Fruit fly (Drosophila melanogaster) whole organism, prepupa: ENCODE measurements around the gene Roc1a.
A peak's percentile ranks its signal among the peaks of the same experiment; 100 is the strongest.

ENCODE experiments used
- Blimp-1 ChIP-seq: fragments of 200-800 bp; sonication (Bioruptor generic); optimal IDR thresholded peaks from 3 replicates; lab custom pipeline; 2017; ENCODE audit warnings: missing biosample characterization, missing genetic modification characterization, mild to moderate bottlenecking, moderate library complexity, missing genetic modification reagents
- CG10631 ChIP-seq: fragments of 200-800 bp; sonication (Bioruptor generic); optimal IDR thresholded peaks from 2 replicates; lab custom pipeline; 2016; ENCODE audit warnings: missing biosample characterization, missing genetic modification characterization
- CG10669 ChIP-seq: fragments of 200-800 bp; sonication (Bioruptor generic); optimal IDR thresholded peaks from 3 replicates; lab custom pipeline; 2018; ENCODE audit warnings: missing biosample characterization, mild to moderate bottlenecking, missing genetic modification characterization, moderate library complexity
- CG11762 ChIP-seq: fragments of 200-800 bp; sonication (Bioruptor generic); optimal IDR thresholded peaks from 3 replicates; lab custom pipeline; 2016; ENCODE audit warnings: missing biosample characterization, missing genetic modification characterization; ENCODE audit not compliant: insufficient read depth
- CG11902 ChIP-seq: fragments of 200-800 bp; sonication (Bioruptor generic); optimal IDR thresholded peaks from 3 replicates; lab custom pipeline; 2016; ENCODE audit warnings: missing biosample characterization, missing genetic modification characterization
- CG15336 ChIP-seq: fragments of 200-800 bp; sonication (Bioruptor generic); IDR thresholded peaks from 2 replicates; pipeline ENCODE4 v1.3.6; 2022; ENCODE audit warnings: missing biosample characterization, missing genetic modification characterization
- CG16779 ChIP-seq: fragments of 200-800 bp; sonication (Bioruptor generic); optimal IDR thresholded peaks from 3 replicates; lab custom pipeline; 2017; ENCODE audit warnings: missing biosample characterization, mild to moderate bottlenecking, missing genetic modification characterization
- CG3032 ChIP-seq: fragments of 200-800 bp; optimal IDR thresholded peaks from 2 replicates; lab custom pipeline; 2019; ENCODE audit warnings: missing biosample characterization, mild to moderate bottlenecking, missing genetic modification characterization, moderate library complexity
- CG31627 ChIP-seq: fragments of 200-800 bp; sonication (Bioruptor generic); optimal IDR thresholded peaks from 3 replicates; lab custom pipeline; 2016; ENCODE audit warnings: missing biosample characterization, missing genetic modification characterization
- CG32006 ChIP-seq: fragments of 200-800 bp; sonication (Bioruptor generic); optimal IDR thresholded peaks from 3 replicates; lab custom pipeline; 2017; ENCODE audit warnings: missing biosample characterization, mild to moderate bottlenecking, missing genetic modification characterization
- CG34406 ChIP-seq: fragments of 200-800 bp; sonication (Bioruptor generic); optimal IDR thresholded peaks from 3 replicates; lab custom pipeline; 2016; ENCODE audit warnings: missing biosample characterization, missing genetic modification characterization
- CG3919 ChIP-seq: fragments of 200-800 bp; sonication (Bioruptor generic); optimal IDR thresholded peaks from 3 replicates; lab custom pipeline; 2016; ENCODE audit warnings: missing biosample characterization, missing genetic modification characterization
- CG4318 ChIP-seq: fragments of 200-800 bp; sonication (Bioruptor generic); optimal IDR thresholded peaks from 3 replicates; lab custom pipeline; 2017; ENCODE audit warnings: missing biosample characterization, mild to moderate bottlenecking, missing genetic modification characterization
- CG6163 ChIP-seq: fragments of 200-800 bp; sonication (Bioruptor generic); IDR thresholded peaks from 3 replicates; pipeline ENCODE4 v1.3.6; 2022; ENCODE audit warnings: missing biosample characterization, missing genetic modification characterization
- CG6276 ChIP-seq: fragments of 200-800 bp; sonication (Bioruptor generic); optimal IDR thresholded peaks from 2 replicates; lab custom pipeline; 2017; ENCODE audit warnings: missing biosample characterization, mild to moderate bottlenecking, missing genetic modification characterization
- CG6792 ChIP-seq: fragments of 200-800 bp; sonication (Bioruptor generic); optimal IDR thresholded peaks from 3 replicates; lab custom pipeline; 2016; ENCODE audit warnings: missing biosample characterization, missing genetic modification characterization
- CG6854 ChIP-seq: fragments of 200-800 bp; sonication (Bioruptor generic); optimal IDR thresholded peaks from 2 replicates; lab custom pipeline; 2017; ENCODE audit warnings: missing biosample characterization, mild to moderate bottlenecking, missing genetic modification characterization
- CG7368 ChIP-seq: fragments of 200-800 bp; sonication (Bioruptor generic); optimal IDR thresholded peaks from 3 replicates; lab custom pipeline; 2016; ENCODE audit warnings: missing biosample characterization, missing genetic modification characterization
- CG8632 ChIP-seq: fragments of 200-800 bp; sonication (Bioruptor generic); optimal IDR thresholded peaks from 3 replicates; lab custom pipeline; 2016; ENCODE audit warnings: missing biosample characterization, missing genetic modification characterization
- CG9139 ChIP-seq: fragments of 200-800 bp; sonication (Bioruptor generic); optimal IDR thresholded peaks from 3 replicates; lab custom pipeline; 2017; ENCODE audit warnings: missing biosample characterization, mild to moderate bottlenecking, missing genetic modification characterization
- Eip75B ChIP-seq: fragments of 200-800 bp; sonication (Bioruptor generic); optimal IDR thresholded peaks from 3 replicates; lab custom pipeline; 2016; ENCODE audit warnings: missing biosample characterization, missing genetic modification characterization
- Eip78C ChIP-seq: fragments of 200-800 bp; sonication (Bioruptor generic); peaks from one replicate; lab custom pipeline; 2016; ENCODE audit warnings: missing biosample characterization, missing genetic modification characterization
- Eip93F ChIP-seq: fragments of 200-800 bp; sonication (Bioruptor generic); optimal IDR thresholded peaks from 2 replicates; lab custom pipeline; 2016; ENCODE audit warnings: missing biosample characterization, mild to moderate bottlenecking, missing genetic modification characterization
- Hr38 ChIP-seq: sonication (Bioruptor generic); optimal IDR thresholded peaks from 2 replicates; lab custom pipeline; 2016; ENCODE audit warnings: missing biosample characterization, missing genetic modification characterization
- Hr39 ChIP-seq: fragments of 200-800 bp; sonication (Bioruptor generic); optimal IDR thresholded peaks from 2 replicates; lab custom pipeline; 2016; ENCODE audit warnings: missing biosample characterization, missing genetic modification characterization
- Hr4 ChIP-seq: fragments of 200-800 bp; sonication (Bioruptor generic); optimal IDR thresholded peaks from 3 replicates; lab custom pipeline; 2016; ENCODE audit warnings: missing biosample characterization, missing genetic modification characterization
- Lpt ChIP-seq: fragments of 200-800 bp; sonication (Bioruptor generic); optimal IDR thresholded peaks from 3 replicates; lab custom pipeline; 2016; ENCODE audit warnings: missing biosample characterization, missing genetic modification characterization
- Met ChIP-seq: fragments of 200-800 bp; sonication (Bioruptor generic); optimal IDR thresholded peaks from 3 replicates; lab custom pipeline; 2016; ENCODE audit warnings: missing biosample characterization, missing genetic modification characterization
- OdsH ChIP-seq: fragments of 200-800 bp; sonication (Bioruptor generic); optimal IDR thresholded peaks from 3 replicates; lab custom pipeline; 2016; ENCODE audit warnings: missing biosample characterization, missing genetic modification characterization
- Smox ChIP-seq: fragments of 200-800 bp; sonication (Bioruptor generic); optimal IDR thresholded peaks from 3 replicates; lab custom pipeline; 2016; ENCODE audit warnings: missing biosample characterization, missing genetic modification characterization
- Sox102F ChIP-seq: fragments of 200-800 bp; sonication (Bioruptor generic); optimal IDR thresholded peaks from 2 replicates; lab custom pipeline; 2016; ENCODE audit warnings: missing biosample characterization, mild to moderate bottlenecking, missing genetic modification characterization
- Sox14 ChIP-seq: fragments of 200-800 bp; sonication (Bioruptor generic); optimal IDR thresholded peaks from 3 replicates; lab custom pipeline; 2016; ENCODE audit warnings: missing biosample characterization, missing genetic modification characterization
- Sox15 ChIP-seq: fragments of 200-800 bp; sonication (Bioruptor generic); optimal IDR thresholded peaks from 3 replicates; lab custom pipeline; 2016; ENCODE audit warnings: missing biosample characterization, missing genetic modification characterization
- acj6 ChIP-seq: fragments of 200-800 bp; sonication (Bioruptor generic); optimal IDR thresholded peaks from 3 replicates; lab custom pipeline; 2016; ENCODE audit warnings: missing biosample characterization, missing genetic modification characterization
- dsx ChIP-seq: fragments of 200-800 bp; optimal IDR thresholded peaks from 3 replicates; lab custom pipeline; 2019; ENCODE audit warnings: missing biosample characterization, mild to moderate bottlenecking, missing genetic modification characterization, moderate library complexity; ENCODE audit not compliant: poor library complexity, severe bottlenecking
- esn ChIP-seq: fragments of 200-800 bp; sonication (Bioruptor generic); optimal IDR thresholded peaks from 2 replicates; lab custom pipeline; 2016; ENCODE audit warnings: missing biosample characterization, mild to moderate bottlenecking, missing genetic modification characterization, moderate library complexity
- fd59A ChIP-seq: fragments of 200-800 bp; sonication (Bioruptor generic); optimal IDR thresholded peaks from 2 replicates; lab custom pipeline; 2017; ENCODE audit warnings: missing biosample characterization, mild to moderate bottlenecking, missing genetic modification characterization, missing genetic modification reagents
- fd85E ChIP-seq: fragments of 200-800 bp; sonication (Bioruptor generic); optimal IDR thresholded peaks from 3 replicates; lab custom pipeline; 2016; ENCODE audit warnings: missing biosample characterization, missing genetic modification characterization
- fkh ChIP-seq: fragments of 200-800 bp; sonication (Bioruptor generic); optimal IDR thresholded peaks from 3 replicates; lab custom pipeline; 2017; ENCODE audit warnings: missing biosample characterization, mild to moderate bottlenecking, missing genetic modification characterization, moderate library complexity
- lz ChIP-seq: fragments of 200-800 bp; sonication (Bioruptor generic); optimal IDR thresholded peaks from 3 replicates; lab custom pipeline; 2016; ENCODE audit warnings: missing biosample characterization, missing genetic modification characterization
- net ChIP-seq: fragments of 200-800 bp; sonication (Bioruptor generic); optimal IDR thresholded peaks from 3 replicates; lab custom pipeline; 2016; ENCODE audit warnings: missing biosample characterization, missing genetic modification characterization
- pdm3 ChIP-seq: fragments of 200-800 bp; sonication (Bioruptor generic); optimal IDR thresholded peaks from 3 replicates; lab custom pipeline; 2016; ENCODE audit warnings: missing biosample characterization, missing genetic modification characterization
- salr ChIP-seq, 2 experiments: fragments of 200-800 bp; sonication (Bioruptor generic); optimal IDR thresholded peaks; 3 replicates each; lab custom pipeline; 2016 to 2018; ENCODE audit warnings: missing biosample characterization in 2 of 2, missing genetic modification characterization in 2 of 2, mild to moderate bottlenecking in 1 of 2
- spab ChIP-seq: fragments of 200-800 bp; sonication (Bioruptor generic); optimal IDR thresholded peaks from 2 replicates; lab custom pipeline; 2017; ENCODE audit warnings: missing biosample characterization, mild to moderate bottlenecking, missing genetic modification characterization, missing genetic modification reagents
- svp ChIP-seq: fragments of 200-800 bp; sonication (Bioruptor generic); peaks from one replicate; lab custom pipeline; 2016; ENCODE audit warnings: missing biosample characterization, missing genetic modification characterization
- topi ChIP-seq: fragments of 200-800 bp; sonication (Bioruptor generic); optimal IDR thresholded peaks from 3 replicates; lab custom pipeline; 2016; ENCODE audit warnings: missing biosample characterization, missing genetic modification characterization
- vri ChIP-seq: fragments of 200-800 bp; sonication (Bioruptor generic); optimal IDR thresholded peaks from 3 replicates; lab custom pipeline; 2016; ENCODE audit warnings: missing biosample characterization, mild to moderate bottlenecking, missing genetic modification characterization

Roc1a gene

dm6 chrX:616761-617476 is 30.2 kb upstream of the Roc1a start:
- no peak for TF ChIP-seq CG11902 (GFP tag; lab: Kevin White, UChicago)
- TF ChIP-seq CG7368 (GFP tag; lab: Kevin White, UChicago), result no peak
- TF ChIP-seq Sox15 (GFP tag; lab: Kevin White, UChicago), result no peak
- 0 out of 3 replicates have a peak, but pooled peaks have one; percentile 23 for TF ChIP-seq CG6163
- TF ChIP-seq CG10669, result no peak
- no peak for TF ChIP-seq OdsH (GFP tag; lab: Kevin White, UChicago)
- no peak for TF ChIP-seq CG16779
- peak; percentile 11 for TF ChIP-seq vri (GFP tag; lab: Kevin White, UChicago)
- TF ChIP-seq CG15336, result no peak
- no peak for TF ChIP-seq Hr38 (GFP tag; lab: Kevin White, UChicago)
- no peak for TF ChIP-seq CG6276
- peak; percentile 33 for TF ChIP-seq topi
- TF ChIP-seq svp (GFP tag; lab: Kevin White, UChicago), result peak; percentile 58
- TF ChIP-seq Smox, result no peak
- TF ChIP-seq CG31627 (GFP tag; lab: Kevin White, UChicago), result no peak
- no peak for TF ChIP-seq Sox14 (GFP tag; lab: Kevin White, UChicago)
- TF ChIP-seq lz (GFP tag; lab: Kevin White, UChicago), result peak; percentile 5
- TF ChIP-seq Hr4 (GFP tag; lab: Kevin White, UChicago), result no peak
- no peak for TF ChIP-seq fd85E (GFP tag; lab: Kevin White, UChicago)
- TF ChIP-seq Lpt (GFP tag; lab: Kevin White, UChicago), result no peak
- no peak for TF ChIP-seq spab (GFP tag; lab: Kevin White, UChicago)
- no peak for TF ChIP-seq net (GFP tag; lab: Kevin White, UChicago)
- no peak for TF ChIP-seq Eip93F (GFP tag; lab: Kevin White, UChicago)
- TF ChIP-seq CG9139 (GFP tag; lab: Kevin White, UChicago), result no peak
- no peak for TF ChIP-seq Met
- TF ChIP-seq fkh (GFP tag; lab: Kevin White, UChicago), result peak; percentile 6
- no peak for TF ChIP-seq Eip75B (GFP tag; lab: Kevin White, UChicago)
- TF ChIP-seq CG3032 (tag; lab: Kevin White, UChicago), result no peak
- peak; percentile 3 for TF ChIP-seq pdm3 (GFP tag; lab: Kevin White, UChicago)
- no peak for TF ChIP-seq CG10631 (GFP tag; lab: Kevin White, UChicago)
- peak; percentile 0 for TF ChIP-seq CG3919 (GFP tag; lab: Kevin White, UChicago)
- TF ChIP-seq acj6 (GFP tag; lab: Kevin White, UChicago), result no peak
- TF ChIP-seq esn (GFP tag; lab: Kevin White, UChicago), result peak; percentile 42
- TF ChIP-seq CG11762 (GFP tag; lab: Kevin White, UChicago), result no peak
- no peak for TF ChIP-seq Hr39 (GFP tag; lab: Kevin White, UChicago)
- no peak for TF ChIP-seq Blimp-1 (GFP tag; lab: Kevin White, UChicago)
- no peak for TF ChIP-seq CG4318 (GFP tag; lab: Kevin White, UChicago)
- TF ChIP-seq salr (GFP tag; optimal IDR thresholded peaks at IDR 0.05; lab: Kevin White, UChicago), result no peak
- no peak for TF ChIP-seq CG6854 (GFP tag; lab: Kevin White, UChicago)
- TF ChIP-seq CG8632 (GFP tag; lab: Kevin White, UChicago), result no peak
- TF ChIP-seq Sox102F (GFP tag; lab: Kevin White, UChicago), result no peak
- peak; percentile 87 for TF ChIP-seq dsx (GFP tag; lab: Kevin White, UChicago)
- no peak for TF ChIP-seq CG32006 (GFP tag; lab: Kevin White, UChicago)
- peak; percentile 2 for TF ChIP-seq CG6792 (GFP tag; lab: Kevin White, UChicago)
- TF ChIP-seq fd59A (GFP tag; lab: Kevin White, UChicago), result no peak
- TF ChIP-seq CG34406 (GFP tag; lab: Kevin White, UChicago), result no peak
- peak; percentile 70 for TF ChIP-seq Eip78C
